Fruit fly (Drosophila melanogaster) whole organism, prepupa: ENCODE results near the gene Imp.
A peak's percentile ranks its signal among the peaks of the same experiment; 100 is the strongest.

Source experiments
- Blimp-1 ChIP-seq: fragments of 200-800 bp; sonication (Bioruptor generic); optimal IDR thresholded peaks from 3 replicates; lab custom pipeline; 2017; ENCODE audit warnings: missing biosample characterization, missing genetic modification characterization, mild to moderate bottlenecking, moderate library complexity, missing genetic modification reagents
- CG10631 ChIP-seq: fragments of 200-800 bp; sonication (Bioruptor generic); optimal IDR thresholded peaks from 2 replicates; lab custom pipeline; 2016; ENCODE audit warnings: missing biosample characterization, missing genetic modification characterization
- CG11294 ChIP-seq: fragments of 200-800 bp; sonication (Bioruptor generic); IDR thresholded peaks from 2 replicates; pipeline ENCODE4 v1.3.6; 2022; ENCODE audit warnings: missing biosample characterization, missing genetic modification characterization
- CG15336 ChIP-seq: fragments of 200-800 bp; sonication (Bioruptor generic); IDR thresholded peaks from 2 replicates; pipeline ENCODE4 v1.3.6; 2022; ENCODE audit warnings: missing biosample characterization, missing genetic modification characterization
- CG1621 ChIP-seq: fragments of 200-800 bp; sonication (Bioruptor generic); optimal IDR thresholded peaks from 3 replicates; lab custom pipeline; 2018; ENCODE audit warnings: missing biosample characterization, mild to moderate bottlenecking, missing genetic modification characterization
- CG16779 ChIP-seq: fragments of 200-800 bp; sonication (Bioruptor generic); optimal IDR thresholded peaks from 3 replicates; lab custom pipeline; 2017; ENCODE audit warnings: missing biosample characterization, mild to moderate bottlenecking, missing genetic modification characterization
- CG31627 ChIP-seq: fragments of 200-800 bp; sonication (Bioruptor generic); optimal IDR thresholded peaks from 3 replicates; lab custom pipeline; 2016; ENCODE audit warnings: missing biosample characterization, missing genetic modification characterization
- CG32006 ChIP-seq: fragments of 200-800 bp; sonication (Bioruptor generic); optimal IDR thresholded peaks from 3 replicates; lab custom pipeline; 2017; ENCODE audit warnings: missing biosample characterization, mild to moderate bottlenecking, missing genetic modification characterization
- CG3919 ChIP-seq: fragments of 200-800 bp; sonication (Bioruptor generic); optimal IDR thresholded peaks from 3 replicates; lab custom pipeline; 2016; ENCODE audit warnings: missing biosample characterization, missing genetic modification characterization
- CG6163 ChIP-seq: fragments of 200-800 bp; sonication (Bioruptor generic); IDR thresholded peaks from 3 replicates; pipeline ENCODE4 v1.3.6; 2022; ENCODE audit warnings: missing biosample characterization, missing genetic modification characterization
- CG6276 ChIP-seq: fragments of 200-800 bp; sonication (Bioruptor generic); optimal IDR thresholded peaks from 2 replicates; lab custom pipeline; 2017; ENCODE audit warnings: missing biosample characterization, mild to moderate bottlenecking, missing genetic modification characterization
- CG6808 ChIP-seq: fragments of 200-800 bp; sonication (Bioruptor generic); optimal IDR thresholded peaks from 3 replicates; lab custom pipeline; 2017; ENCODE audit warnings: missing biosample characterization, missing genetic modification characterization, mild to moderate bottlenecking, moderate library complexity, missing genetic modification reagents
- CG6854 ChIP-seq: fragments of 200-800 bp; sonication (Bioruptor generic); optimal IDR thresholded peaks from 2 replicates; lab custom pipeline; 2017; ENCODE audit warnings: missing biosample characterization, mild to moderate bottlenecking, missing genetic modification characterization
- CG7368 ChIP-seq: fragments of 200-800 bp; sonication (Bioruptor generic); optimal IDR thresholded peaks from 3 replicates; lab custom pipeline; 2016; ENCODE audit warnings: missing biosample characterization, missing genetic modification characterization
- CG8119 ChIP-seq: fragments of 200-800 bp; sonication (Bioruptor generic); IDR thresholded peaks from 3 replicates; pipeline ENCODE4 v1.3.6; 2022; ENCODE audit warnings: missing biosample characterization, missing genetic modification characterization
- CG8632 ChIP-seq: fragments of 200-800 bp; sonication (Bioruptor generic); optimal IDR thresholded peaks from 3 replicates; lab custom pipeline; 2016; ENCODE audit warnings: missing biosample characterization, missing genetic modification characterization
- CG9139 ChIP-seq: fragments of 200-800 bp; sonication (Bioruptor generic); optimal IDR thresholded peaks from 3 replicates; lab custom pipeline; 2017; ENCODE audit warnings: missing biosample characterization, mild to moderate bottlenecking, missing genetic modification characterization
- Eip78C ChIP-seq: fragments of 200-800 bp; sonication (Bioruptor generic); peaks from one replicate; lab custom pipeline; 2016; ENCODE audit warnings: missing biosample characterization, missing genetic modification characterization
- Gug ChIP-seq: fragments of 200-800 bp; sonication (Bioruptor generic); IDR thresholded peaks from 2 replicates; pipeline ENCODE4 v1.3.6; 2022; ENCODE audit warnings: missing biosample characterization, missing genetic modification characterization
- Hr39 ChIP-seq: fragments of 200-800 bp; sonication (Bioruptor generic); optimal IDR thresholded peaks from 2 replicates; lab custom pipeline; 2016; ENCODE audit warnings: missing biosample characterization, missing genetic modification characterization
- Sox14 ChIP-seq: fragments of 200-800 bp; sonication (Bioruptor generic); optimal IDR thresholded peaks from 3 replicates; lab custom pipeline; 2016; ENCODE audit warnings: missing biosample characterization, missing genetic modification characterization
- cyc ChIP-seq: fragments of 200-800 bp; sonication (Bioruptor generic); optimal IDR thresholded peaks from 3 replicates; lab custom pipeline; 2016; ENCODE audit warnings: missing biosample characterization, missing genetic modification characterization
- dsx ChIP-seq: fragments of 200-800 bp; optimal IDR thresholded peaks from 3 replicates; lab custom pipeline; 2019; ENCODE audit warnings: missing biosample characterization, mild to moderate bottlenecking, missing genetic modification characterization, moderate library complexity; ENCODE audit not compliant: poor library complexity, severe bottlenecking
- eg ChIP-seq: fragments of 200-800 bp; sonication (Bioruptor generic); IDR thresholded peaks from 3 replicates; pipeline ENCODE4 v1.3.6; 2022; ENCODE audit warnings: missing biosample characterization, missing genetic modification characterization
- esn ChIP-seq: fragments of 200-800 bp; sonication (Bioruptor generic); optimal IDR thresholded peaks from 2 replicates; lab custom pipeline; 2016; ENCODE audit warnings: missing biosample characterization, mild to moderate bottlenecking, missing genetic modification characterization, moderate library complexity
- fd59A ChIP-seq: fragments of 200-800 bp; sonication (Bioruptor generic); optimal IDR thresholded peaks from 2 replicates; lab custom pipeline; 2017; ENCODE audit warnings: missing biosample characterization, mild to moderate bottlenecking, missing genetic modification characterization, missing genetic modification reagents
- fkh ChIP-seq: fragments of 200-800 bp; sonication (Bioruptor generic); optimal IDR thresholded peaks from 3 replicates; lab custom pipeline; 2017; ENCODE audit warnings: missing biosample characterization, mild to moderate bottlenecking, missing genetic modification characterization, moderate library complexity
- pdm3 ChIP-seq: fragments of 200-800 bp; sonication (Bioruptor generic); optimal IDR thresholded peaks from 3 replicates; lab custom pipeline; 2016; ENCODE audit warnings: missing biosample characterization, missing genetic modification characterization
- ss ChIP-seq, 2 experiments: fragments of 200-800 bp; sonication (Bioruptor generic); optimal IDR thresholded peaks; 2 replicates in 1 of 2; 3 replicates in 1 of 2; lab custom pipeline; 2017 to 2018; ENCODE audit warnings: mild to moderate bottlenecking in 2 of 2, missing biosample characterization in 2 of 2, missing genetic modification characterization in 2 of 2, moderate library complexity in 1 of 2
- svp ChIP-seq: fragments of 200-800 bp; sonication (Bioruptor generic); peaks from one replicate; lab custom pipeline; 2016; ENCODE audit warnings: missing biosample characterization, missing genetic modification characterization
- topi ChIP-seq: fragments of 200-800 bp; sonication (Bioruptor generic); optimal IDR thresholded peaks from 3 replicates; lab custom pipeline; 2016; ENCODE audit warnings: missing biosample characterization, missing genetic modification characterization
- vri ChIP-seq: fragments of 200-800 bp; sonication (Bioruptor generic); optimal IDR thresholded peaks from 3 replicates; lab custom pipeline; 2016; ENCODE audit warnings: missing biosample characterization, mild to moderate bottlenecking, missing genetic modification characterization

Imp gene

DNA sequence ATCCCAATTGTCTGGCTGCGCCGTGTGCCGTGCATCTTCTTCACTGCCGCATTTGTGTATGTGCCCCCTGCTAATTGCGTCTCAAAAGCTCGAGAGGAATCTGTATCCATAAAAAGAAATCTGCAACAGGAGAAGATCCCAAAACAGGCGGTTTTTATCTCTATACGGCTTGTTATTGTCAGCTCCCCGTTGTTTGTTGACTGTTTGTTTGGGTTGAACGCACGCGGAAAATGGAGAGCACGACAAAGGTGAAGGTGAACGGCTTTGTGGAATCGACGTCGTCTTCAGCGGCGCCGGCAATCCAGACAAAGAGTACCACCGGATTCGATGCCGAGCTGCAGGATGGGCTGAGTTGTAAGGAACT lies 78.5 kb downstream of the Imp start:
- TF ChIP-seq svp (GFP tag; lab: Kevin White, UChicago) (peak; percentile 75), CG6163 (GFP tag; lab: Robert Waterston, UW) (no peak), cyc (GFP tag; lab: Kevin White, UChicago) (no peak), CG10631 (GFP tag; lab: Kevin White, UChicago) (no peak)

DNA sequence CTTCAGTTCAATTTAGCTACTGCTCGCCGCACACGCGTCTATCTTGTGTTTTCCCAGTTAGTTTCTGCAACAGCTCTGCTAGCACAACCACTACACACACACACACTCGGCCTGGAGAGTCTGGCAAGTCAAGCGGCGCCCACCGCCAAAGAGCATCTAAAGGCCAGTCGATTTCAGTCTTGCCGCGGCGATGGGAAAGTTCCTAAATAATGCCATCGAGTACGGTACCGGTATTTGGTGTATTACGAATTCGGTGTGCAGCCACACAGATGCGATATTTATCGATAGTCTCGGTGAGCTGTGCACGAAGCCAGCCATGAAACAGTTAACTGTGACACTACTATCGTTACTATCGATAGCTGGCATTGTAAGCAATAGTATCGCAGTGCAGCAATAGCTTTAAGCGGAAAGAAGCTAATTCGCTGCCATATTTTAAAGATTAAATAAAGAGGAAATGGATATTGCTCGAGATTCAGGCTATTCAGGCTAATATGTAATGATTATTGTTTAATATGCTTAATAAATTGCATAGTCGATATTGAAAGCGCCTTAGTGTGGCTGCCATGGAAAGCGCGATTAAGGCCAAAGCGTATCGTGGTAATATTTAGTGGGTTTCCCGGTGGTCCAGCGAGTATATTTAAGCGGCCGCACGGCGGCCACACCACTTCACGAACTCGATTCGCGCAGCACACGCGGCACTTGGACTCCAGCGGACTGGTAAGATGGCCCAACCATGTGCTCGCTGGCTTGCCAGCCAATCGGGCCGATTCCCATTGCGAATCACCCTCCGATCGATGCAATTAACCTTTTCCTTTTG lies 79.1 kb downstream of the Imp start, which contains the start of gene stx:
stx (minus strand) TSS at position 171 of the 817 bp plus-strand sequence.
- TF ChIP-seq svp (GFP tag; lab: Kevin White, UChicago) (peak; percentile 95), CG7368 (GFP tag; lab: Kevin White, UChicago) (peak; percentile 5), Sox14 (GFP tag; lab: Kevin White, UChicago) (peak; percentile 30), CG16779 (peak; percentile 31), fd59A (no peak), Gug (GFP tag; lab: Robert Waterston, UW) (no peak), esn (peak; percentile 28), CG31627 (GFP tag; lab: Kevin White, UChicago) (no peak), CG6163 (GFP tag; lab: Robert Waterston, UW) (peak; percentile 55), Hr39 (GFP tag; lab: Kevin White, UChicago) (no peak), CG6276 (no peak), fkh (GFP tag; lab: Kevin White, UChicago) (peak; percentile 3), Eip78C (GFP tag; lab: Kevin White, UChicago) (peak; percentile 36), vri (GFP tag; lab: Kevin White, UChicago) (peak; percentile 72), CG1621 (tag; lab: Kevin White, UChicago) (peak; percentile 14), pdm3 (GFP tag; lab: Kevin White, UChicago) (no peak), ss (GFP tag; optimal IDR thresholded peaks at IDR 0.05; lab: Kevin White, UChicago) (peak in 1 of 2 experiments; percentile 31), dsx (GFP tag; lab: Kevin White, UChicago) (no peak), CG9139 (GFP tag; lab: Kevin White, UChicago) (peak; percentile 37), CG6854 (GFP tag; lab: Kevin White, UChicago) (peak; percentile 65), CG8632 (GFP tag; lab: Kevin White, UChicago) (no peak), CG8119 (GFP tag; lab: Robert Waterston, UW) (0 out of 3 replicates have a peak, but pooled peaks have one; percentile 13), eg (peak; percentile 65; the same call in 2 of the 3 replicates), CG11294 (no peak), topi (GFP tag; lab: Kevin White, UChicago) (no peak), CG15336 (peak; percentile 45; the same call in 1 of the 2 replicates), CG3919 (GFP tag; lab: Kevin White, UChicago) (peak; percentile 52), CG6808 (no peak), Blimp-1 (GFP tag; lab: Kevin White, UChicago) (no peak)

DNA sequence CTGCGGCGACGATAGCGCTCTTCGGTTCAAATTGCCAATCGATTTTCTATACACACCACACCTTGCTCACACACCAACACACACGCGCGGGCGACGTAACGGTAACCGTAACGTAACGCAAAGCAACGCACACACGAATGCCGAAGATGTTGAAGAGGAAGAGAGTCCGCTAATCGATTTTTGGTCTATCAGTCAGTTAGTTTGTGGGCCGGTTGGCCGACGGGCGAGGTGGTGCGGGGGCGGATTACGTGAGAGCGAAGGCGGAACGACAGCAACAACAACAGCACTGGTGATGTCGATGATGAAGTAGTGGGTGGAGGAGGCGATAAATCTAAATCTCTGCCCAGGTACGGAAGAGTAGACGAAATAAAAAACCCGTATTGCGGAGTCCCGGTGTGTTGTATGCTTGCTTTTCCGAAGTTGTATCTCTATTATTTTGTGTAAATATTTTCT lies 79.7 kb downstream of the Imp start, which contains the start of gene ras:
ras (plus strand) TSS at position 188 of the 453 bp plus-strand sequence.
- TF ChIP-seq eg (no peak; the same call in 2 of the 3 replicates), CG32006 (GFP tag; lab: Kevin White, UChicago) (no peak), Eip78C (GFP tag; lab: Kevin White, UChicago) (peak; percentile 50), CG31627 (GFP tag; lab: Kevin White, UChicago) (no peak), CG6276 (peak; percentile 11)

DNA sequence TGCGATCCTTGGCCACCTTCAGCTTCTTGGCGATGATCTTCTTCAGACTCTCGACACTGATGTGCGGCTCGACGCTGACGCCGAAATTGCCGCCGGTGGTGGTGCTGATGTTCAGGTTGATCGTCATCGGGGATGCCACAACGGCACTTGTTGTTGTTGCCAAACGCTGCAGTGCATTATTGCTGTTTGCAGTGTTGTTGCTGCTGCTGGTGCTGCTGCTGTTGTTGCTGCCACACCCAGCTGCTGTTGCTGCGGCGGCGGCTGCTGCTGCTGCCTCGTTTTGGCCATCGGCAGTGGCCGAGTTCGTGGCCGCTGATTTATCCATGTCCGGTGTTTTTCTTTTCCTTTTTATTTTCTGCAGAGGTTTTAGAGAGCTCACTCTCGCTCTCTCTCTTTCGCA lies 80.3 kb downstream of the Imp start:
- TF ChIP-seq CG8119 (GFP tag; lab: Robert Waterston, UW) (peak; percentile 33; the same call in 1 of the 3 replicates), CG8632 (GFP tag; lab: Kevin White, UChicago) (no peak), Gug (GFP tag; lab: Robert Waterston, UW) (no peak)
